Worm (Caenorhabditis elegans): ENCODE data around the gene R02D5.6.

DNA sequence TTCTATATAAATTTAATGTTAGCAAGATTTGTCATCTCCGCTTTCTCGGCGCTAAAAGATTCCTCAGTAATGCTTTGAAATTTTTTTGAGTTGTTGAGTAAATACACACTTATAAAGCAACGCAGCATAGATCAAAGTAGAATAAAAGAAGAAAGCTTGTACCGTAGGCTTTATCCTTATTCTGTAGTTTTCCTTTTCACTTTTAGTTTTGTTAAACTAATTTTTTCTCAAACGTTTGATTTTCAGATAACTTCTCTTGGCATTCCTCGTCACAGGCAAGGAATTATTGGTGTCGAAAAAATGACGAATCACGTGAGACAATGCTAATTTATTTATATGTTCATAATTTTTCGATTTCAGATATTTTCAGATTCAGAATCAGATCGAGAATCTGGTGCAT is 44.7 kb upstream of the R02D5.6 start, which contains the start of gene C53A5.11:
- TF ChIP-seq ceh-6 (GFP tag; optimal IDR thresholded peaks at IDR 0.05) (no peak), ceh-48 (tag; optimal IDR thresholded peaks at IDR 0.05) (no peak), pha-4 (tag; optimal IDR thresholded peaks at IDR 0.05) (no peak), nhr-11 (tag; optimal IDR thresholded peaks at IDR 0.05) (no peak), unc-55 (GFP tag; optimal IDR thresholded peaks at IDR 0.05) (no peak), unc-86 (tag; optimal IDR thresholded peaks at IDR 0.05) (no peak), ama-1 (optimal IDR thresholded peaks at IDR 0.05) (no peak), pat-9 (tag; optimal IDR thresholded peaks at IDR 0.05) (no peak), ceh-9 (tag; optimal IDR thresholded peaks at IDR 0.05) (no peak), ceh-14 (tag; optimal IDR thresholded peaks at IDR 0.05) (no peak), Y22D7AL.16 (tag; optimal IDR thresholded peaks at IDR 0.05) (no peak), dve-1 (tag; optimal IDR thresholded peaks at IDR 0.05) (no peak)
